Worm (Caenorhabditis elegans): Measurements from ENCODE around the gene rdy-2.

rdy-2 gene

DNA sequence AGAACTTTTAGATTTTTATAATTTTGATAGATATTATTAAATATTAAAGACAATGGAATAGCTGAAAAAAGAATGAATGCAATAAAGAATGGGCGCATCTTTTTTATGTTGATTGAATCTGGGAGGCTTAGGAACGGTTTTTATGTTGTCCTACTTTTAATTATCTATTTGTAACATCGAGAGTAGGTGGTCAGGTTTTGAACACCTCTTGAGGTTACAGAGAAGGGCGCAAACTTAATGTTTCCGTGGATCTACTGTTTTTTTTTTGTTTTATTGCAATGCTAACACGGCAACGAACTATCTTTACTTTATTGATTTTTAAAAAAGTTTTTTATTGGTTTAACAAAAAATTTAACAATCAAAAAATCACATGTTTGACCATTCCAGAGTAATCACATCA, 13.1 kb upstream of the rdy-2 start, which contains the start of gene F53F4.7:
F53F4.7 (minus strand) TSS at position 101 of the 400 bp plus-strand sequence.
- TF ChIP-seq W03F9.2 (tag; optimal IDR thresholded peaks at IDR 0.05) (no peak), dao-5 (tag; optimal IDR thresholded peaks at IDR 0.05) (no peak), him-1 (tag; optimal IDR thresholded peaks at IDR 0.05) (no peak)

DNA sequence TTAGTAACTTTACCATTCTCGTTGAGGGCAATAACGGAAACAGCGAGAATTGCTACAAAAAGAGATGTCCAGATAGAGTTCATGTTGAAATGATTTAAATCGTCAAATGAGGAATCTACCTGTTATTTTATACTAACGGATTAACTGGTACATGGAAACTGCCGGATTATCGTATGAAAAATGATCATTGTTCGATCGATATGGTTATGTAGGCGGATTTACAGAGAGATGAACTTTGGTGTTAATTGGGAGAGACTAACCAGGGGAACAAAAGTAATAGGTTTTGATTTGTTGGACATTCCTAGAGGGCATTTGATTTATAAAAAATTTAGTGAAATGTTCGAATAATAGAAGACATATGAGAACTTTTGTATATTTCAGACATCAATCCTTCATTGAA, 11.0 kb upstream of the rdy-2 start, which contains the start of gene spig-9:
spig-9 (minus strand) TSS at position 101 of the 400 bp plus-strand sequence.
- no peak for TF ChIP-seq W03F9.2 (tag; optimal IDR thresholded peaks at IDR 0.05)
- TF ChIP-seq dao-5 (tag; optimal IDR thresholded peaks at IDR 0.05), result no peak
- no peak for TF ChIP-seq him-1 (tag; optimal IDR thresholded peaks at IDR 0.05)

DNA sequence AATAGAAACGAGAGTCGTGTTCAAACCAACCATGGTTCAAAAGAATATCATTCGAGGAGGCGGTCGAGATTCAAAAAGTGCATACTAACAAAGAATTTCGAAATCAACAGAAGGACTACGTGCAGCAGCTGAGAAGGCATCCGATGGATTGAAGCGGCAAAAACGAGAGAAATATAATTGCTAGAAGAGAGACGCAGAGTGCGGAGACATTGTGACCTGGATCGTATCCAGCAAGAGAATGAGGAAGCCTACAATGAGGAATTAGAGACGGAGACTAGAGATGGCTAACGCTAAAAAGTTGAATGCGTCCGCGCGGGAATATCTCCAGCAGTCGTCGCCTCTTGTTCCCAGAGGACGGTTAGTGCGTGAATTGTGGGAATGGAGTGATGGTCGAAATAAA, 9.0 kb upstream of the rdy-2 start:
- TF ChIP-seq W03F9.2 (tag; optimal IDR thresholded peaks at IDR 0.05) (no peak), him-1 (tag; optimal IDR thresholded peaks at IDR 0.05) (no peak), dao-5 (tag; optimal IDR thresholded peaks at IDR 0.05) (no peak)

ce11 chrV:13608486-13608885, 7.7 kb upstream of the rdy-2 start:
- TF ChIP-seq W03F9.2 (tag; optimal IDR thresholded peaks at IDR 0.05) (no peak), him-1 (tag; optimal IDR thresholded peaks at IDR 0.05) (no peak), dao-5 (tag; optimal IDR thresholded peaks at IDR 0.05) (no peak)

- no peak for TF ChIP-seq W03F9.2 (tag; optimal IDR thresholded peaks at IDR 0.05)
These were observed 6.0 kb upstream of the rdy-2 start, which contains the start of gene fmo-4 for ce11 chrV:13606651-13607242. Gene fmo-4 (minus strand): TSS chrV:13606701.

DNA sequence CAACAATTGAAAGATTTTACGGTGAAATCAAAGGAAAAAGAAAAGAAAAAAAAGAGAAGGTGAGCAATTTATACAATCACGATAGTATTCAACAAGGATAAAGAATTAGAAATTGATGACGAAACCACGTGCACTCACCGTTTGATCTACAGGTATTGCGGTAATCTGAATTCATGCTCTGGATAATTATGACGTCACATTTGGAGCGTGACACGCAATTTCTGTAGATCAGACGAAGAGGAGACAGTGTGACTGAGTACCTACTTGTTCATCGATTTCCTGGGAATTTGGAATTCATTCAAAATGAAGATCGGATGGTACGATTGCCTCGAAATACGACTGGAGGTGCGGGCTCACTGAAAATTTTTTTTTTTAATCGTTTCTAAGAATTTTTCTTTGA, 2.4 kb downstream of the rdy-2 start:
- TF ChIP-seq him-1 (tag; optimal IDR thresholded peaks at IDR 0.05) (no peak), W03F9.2 (tag; optimal IDR thresholded peaks at IDR 0.05) (no peak), dao-5 (tag; optimal IDR thresholded peaks at IDR 0.05) (no peak)

ce11 chrV:13593083-13593482, 7.7 kb downstream of the rdy-2 start, which contains the start of gene F53F4.4:
Gene F53F4.4 (plus strand): TSS chrV:13593383.
- TF ChIP-seq W03F9.2 (tag; optimal IDR thresholded peaks at IDR 0.05), result no peak
- TF ChIP-seq him-1 (tag; optimal IDR thresholded peaks at IDR 0.05), result no peak
- no peak for TF ChIP-seq dao-5 (tag; optimal IDR thresholded peaks at IDR 0.05)

DNA sequence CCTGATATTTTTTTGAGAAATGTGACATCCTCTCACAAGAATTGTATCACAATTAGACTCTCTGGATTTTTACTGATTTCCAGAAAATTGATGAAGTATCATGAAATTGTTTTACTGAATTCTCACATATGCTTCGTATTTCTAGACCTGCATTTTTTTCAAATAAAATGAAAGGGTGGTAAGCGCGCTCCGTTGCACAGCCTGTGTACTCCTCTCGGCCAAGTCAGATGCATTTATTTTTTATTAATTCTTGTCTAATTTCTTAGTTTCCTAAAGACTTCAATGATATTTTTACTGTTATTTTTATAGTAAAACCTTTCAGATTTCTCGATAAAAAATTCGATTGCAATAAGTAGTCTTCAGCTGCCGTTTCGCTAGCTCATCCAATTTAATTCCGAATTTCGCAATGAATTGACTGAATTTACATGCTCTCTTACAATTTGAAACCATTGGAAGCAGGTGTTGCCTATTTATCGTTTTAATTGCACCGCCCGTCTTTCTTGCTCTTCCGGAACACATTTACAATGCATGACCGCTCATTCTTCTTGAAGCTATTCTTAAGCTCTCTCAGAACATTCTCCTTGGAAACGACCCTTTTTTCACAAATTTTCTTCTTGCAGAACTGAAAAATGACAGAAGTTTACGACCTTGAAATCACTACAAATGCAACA, 9.1 kb downstream of the rdy-2 start, which contains the start of gene tbcb-1:
tbcb-1 (plus strand) TSS at position 621 of the 671 bp plus-strand sequence.
- no peak for TF ChIP-seq dao-5 (tag; optimal IDR thresholded peaks at IDR 0.05)
- TF ChIP-seq W03F9.2 (tag; optimal IDR thresholded peaks at IDR 0.05), result peak; percentile 23

DNA sequence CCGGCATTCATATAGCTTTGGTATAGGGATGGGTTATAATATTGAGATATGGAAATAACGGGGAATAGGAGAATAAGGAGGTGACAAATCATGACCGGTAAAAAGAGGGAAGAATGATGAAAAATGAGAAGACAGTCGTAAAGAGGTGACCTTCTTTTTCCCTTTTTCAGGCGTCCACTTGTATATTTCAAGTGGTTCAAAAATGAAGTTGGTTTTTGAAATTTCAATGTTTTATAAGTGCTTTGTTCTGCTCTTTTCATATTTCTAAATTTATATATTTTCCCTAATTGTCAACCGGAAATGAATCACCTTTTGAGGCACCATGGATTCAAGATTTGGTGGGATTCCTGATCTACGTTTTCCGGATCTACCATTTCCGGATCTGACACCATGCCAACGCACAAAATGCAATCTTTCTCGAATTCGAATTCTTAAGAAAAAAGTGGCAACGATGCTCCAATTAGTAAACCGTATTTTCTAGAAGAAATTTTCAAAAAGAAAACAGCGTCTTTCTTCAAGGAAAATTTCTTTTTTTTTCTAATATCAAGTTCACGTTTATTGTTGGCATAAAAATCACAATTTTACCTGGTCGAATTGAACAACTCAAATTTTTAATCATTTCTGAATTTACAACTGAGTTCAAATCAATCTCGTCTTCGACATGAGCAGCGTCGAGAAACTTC, 11.1 kb downstream of the rdy-2 start, which contains the start of the genes F53F4.2 and F53F4.18:
F53F4.2 (minus strand) TSS at position 101 of the 683 bp plus-strand sequence.
F53F4.18 (plus strand) TSS at position 633 of the 683 bp plus-strand sequence.
- TF ChIP-seq dao-5 (tag; optimal IDR thresholded peaks at IDR 0.05) (no peak), W03F9.2 (tag; optimal IDR thresholded peaks at IDR 0.05) (no peak), him-1 (tag; optimal IDR thresholded peaks at IDR 0.05) (no peak)

ce11 chrV:13587902-13588301, 12.9 kb downstream of the rdy-2 start, which contains the start of gene F53F4.17:
Gene F53F4.17 (plus strand): TSS chrV:13588202.
- no peak for TF ChIP-seq dao-5 (tag; optimal IDR thresholded peaks at IDR 0.05)
- no peak for TF ChIP-seq W03F9.2 (tag; optimal IDR thresholded peaks at IDR 0.05)
- TF ChIP-seq him-1 (tag; optimal IDR thresholded peaks at IDR 0.05), result no peak

DNA sequence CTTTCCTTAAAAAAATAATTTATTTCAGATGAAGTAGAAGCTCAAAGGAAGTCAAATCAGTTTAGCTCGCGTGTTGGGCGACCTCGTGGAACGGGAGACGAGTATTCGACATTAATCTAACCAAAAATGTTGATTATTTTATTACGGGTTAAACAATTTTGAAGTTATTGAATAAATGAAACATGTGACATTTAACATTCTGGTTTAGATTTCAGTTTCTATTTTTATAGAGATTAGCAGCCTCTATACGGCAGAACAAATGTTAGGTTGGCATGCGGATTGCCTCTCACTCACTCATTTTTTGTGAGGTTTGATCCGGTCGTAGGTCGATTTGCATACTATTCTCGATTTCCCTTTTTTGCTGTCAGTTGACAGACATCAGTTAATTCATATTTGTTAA, 16.3 kb downstream of the rdy-2 start, which contains the start of gene F53F4.1:
F53F4.1 (plus strand) TSS at position 301 of the 400 bp plus-strand sequence.
- no peak for TF ChIP-seq W03F9.2 (tag; optimal IDR thresholded peaks at IDR 0.05)
- no peak for TF ChIP-seq dao-5 (tag; optimal IDR thresholded peaks at IDR 0.05)
- TF ChIP-seq him-1 (tag; optimal IDR thresholded peaks at IDR 0.05), result no peak

ce11 chrV:13580696-13581095, 20.1 kb downstream of the rdy-2 start, which contains the start of gene C50B8.5:
Gene C50B8.5 (plus strand): TSS chrV:13580968.
- TF ChIP-seq dao-5 (tag; optimal IDR thresholded peaks at IDR 0.05), result no peak
- TF ChIP-seq him-1 (tag; optimal IDR thresholded peaks at IDR 0.05), result no peak
- TF ChIP-seq W03F9.2 (tag; optimal IDR thresholded peaks at IDR 0.05), result no peak

- TF ChIP-seq him-1 (tag; optimal IDR thresholded peaks at IDR 0.05), result no peak
- TF ChIP-seq W03F9.2 (tag; optimal IDR thresholded peaks at IDR 0.05), result no peak
- no peak for TF ChIP-seq dao-5 (tag; optimal IDR thresholded peaks at IDR 0.05)
These were observed 22.1 kb downstream of the rdy-2 start, which contains the start of gene C50B8.6 for ce11 chrV:13578637-13579036. Gene C50B8.6 (plus strand): TSS chrV:13578972.

Data from whole organism, L4/young adult.